Fruit fly (Drosophila melanogaster) whole organism, embryonic: ENCODE results near the gene Cyt-b5-r.

Source experiments
- BEAF-32 ChIP-seq: fragments of 200-800 bp; sonication (Bioruptor generic); optimal IDR thresholded peaks from 3 replicates; lab custom pipeline; 2017; ENCODE audit warnings: missing biosample characterization, missing genetic modification characterization, mild to moderate bottlenecking, moderate library complexity, missing genetic modification reagents
- BtbVII ChIP-seq: fragments of 200-800 bp; sonication (Bioruptor generic); optimal IDR thresholded peaks from 3 replicates; lab custom pipeline; 2017; ENCODE audit warnings: missing biosample characterization, mild to moderate bottlenecking, missing genetic modification characterization
- CG10959 ChIP-seq: fragments of 200-800 bp; sonication (Bioruptor generic); IDR thresholded peaks from 2 replicates; pipeline ENCODE4 v1.3.6; 2022; ENCODE audit warnings: missing biosample characterization, missing genetic modification characterization
- CG12104 ChIP-seq: fragments of 200-800 bp; sonication (Bioruptor generic); optimal IDR thresholded peaks from 3 replicates; lab custom pipeline; 2016; ENCODE audit warnings: missing biosample characterization, missing genetic modification characterization
- CG12769 ChIP-seq: fragments of 200-800 bp; sonication (Bioruptor generic); optimal IDR thresholded peaks from 2 replicates; lab custom pipeline; 2019; ENCODE audit warnings: missing biosample characterization, mild to moderate bottlenecking, missing genetic modification characterization, moderate library complexity
- CG14014 ChIP-seq: fragments of 200-800 bp; sonication (Bioruptor generic); IDR thresholded peaks from 2 replicates; pipeline ENCODE4 v1.3.6; 2022; ENCODE audit warnings: missing biosample characterization, missing genetic modification characterization
- CG17912 ChIP-seq: fragments of 200-800 bp; sonication (Bioruptor generic); optimal IDR thresholded peaks from 2 replicates; lab custom pipeline; 2018; ENCODE audit warnings: missing biosample characterization, mild to moderate bottlenecking, missing genetic modification characterization
- CG18262 ChIP-seq: fragments of 200-800 bp; optimal IDR thresholded peaks from 3 replicates; lab custom pipeline; 2019; ENCODE audit warnings: missing biosample characterization, mild to moderate bottlenecking, missing genetic modification characterization, moderate library complexity
- CG2129 ChIP-seq: fragments of 200-800 bp; sonication (Bioruptor generic); IDR thresholded peaks from 2 replicates; pipeline ENCODE4 v1.3.6; 2022; ENCODE audit warnings: missing biosample characterization, missing genetic modification characterization; ENCODE audit not compliant: partially characterized antibody
- CG3163 ChIP-seq: fragments of 200-800 bp; sonication (Bioruptor generic); optimal IDR thresholded peaks from 3 replicates; lab custom pipeline; 2016; ENCODE audit warnings: missing biosample characterization, missing genetic modification characterization
- CG34224 ChIP-seq: fragments of 200-800 bp; sonication (Bioruptor generic); IDR thresholded peaks from 3 replicates; pipeline ENCODE4 v1.3.6; 2022; ENCODE audit warnings: missing biosample characterization, missing genetic modification characterization; ENCODE audit not compliant: partially characterized antibody
- CG4854 ChIP-seq: fragments of 200-800 bp; sonication (Bioruptor generic); optimal IDR thresholded peaks from 2 replicates; lab custom pipeline; 2016; ENCODE audit warnings: missing biosample characterization, missing genetic modification characterization, inconsistent platforms
- Eip74EF ChIP-seq, 2 experiments: fragments of 200-800 bp in 1 of 2; fragments of >200 bp in 1 of 2; sonication (Bioruptor generic) in 1 of 2; optimal IDR thresholded peaks; 2 replicates each; lab custom pipeline; 2017 to 2019; ENCODE audit warnings: missing biosample characterization in 2 of 2, missing genetic modification characterization in 2 of 2, mild to moderate bottlenecking in 1 of 2, moderate library complexity in 1 of 2
- Ets65A ChIP-seq: fragments of 200-800 bp; sonication (Bioruptor generic); peaks from one replicate; lab custom pipeline; 2016; ENCODE audit warnings: missing biosample characterization, missing genetic modification characterization
- H2.0 ChIP-seq: fragments of 200-800 bp; sonication (Bioruptor generic); IDR thresholded peaks from 2 replicates; pipeline ENCODE4 v1.3.6; 2022; ENCODE audit warnings: missing biosample characterization, missing genetic modification characterization
- Hr78 ChIP-seq, 2 experiments: fragments of 200-800 bp in 1 of 2; fragments of >200 bp in 1 of 2; sonication (Bioruptor generic) in 1 of 2; optimal IDR thresholded peaks; 2 replicates each; lab custom pipeline; 2017 to 2019; ENCODE audit warnings: missing biosample characterization in 2 of 2, missing genetic modification characterization in 2 of 2, mild to moderate bottlenecking in 1 of 2, moderate library complexity in 1 of 2
- Mad ChIP-seq: fragments of 200-800 bp; sonication (Bioruptor generic); optimal IDR thresholded peaks from 2 replicates; lab custom pipeline; 2016; ENCODE audit warnings: missing biosample characterization, missing genetic modification characterization
- Med ChIP-seq: fragments of 200-800 bp; sonication (Bioruptor generic); peaks from one replicate; lab custom pipeline; 2016; ENCODE audit warnings: missing biosample characterization, missing genetic modification characterization, mild to moderate bottlenecking, inconsistent platforms, moderate library complexity
- Meics ChIP-seq: fragments of 200-800 bp; sonication (Bioruptor generic); optimal IDR thresholded peaks from 2 replicates; lab custom pipeline; 2017; ENCODE audit warnings: missing biosample characterization, mild to moderate bottlenecking, missing genetic modification characterization
- Mes4 ChIP-seq: fragments of 200-800 bp; sonication (Bioruptor generic); optimal IDR thresholded peaks from 2 replicates; lab custom pipeline; 2016; ENCODE audit warnings: missing biosample characterization, missing genetic modification characterization
- Oli ChIP-seq: fragments of 200-800 bp; sonication (Bioruptor generic); optimal IDR thresholded peaks from 2 replicates; lab custom pipeline; 2018; ENCODE audit warnings: missing biosample characterization, mild to moderate bottlenecking, missing genetic modification characterization, moderate library complexity
- Rfx ChIP-seq: fragments of 200-800 bp; sonication (Bioruptor generic); IDR thresholded peaks from 2 replicates; pipeline ENCODE4 v1.3.6; 2022; ENCODE audit warnings: missing biosample characterization, missing genetic modification characterization
- Stat92E ChIP-seq, 3 experiments: fragments of >200 bp in 2 of 3; fragments of 200-800 bp in 1 of 3; sonication (Bioruptor generic) in 1 of 3; optimal IDR thresholded peaks; 2 replicates each; lab custom pipeline; 2017 to 2019; ENCODE audit warnings: missing biosample characterization in 3 of 3, missing genetic modification characterization in 3 of 3, mild to moderate bottlenecking in 1 of 3, moderate library complexity in 1 of 3
- Trl ChIP-seq, 3 experiments: fragments of >200 bp in 2 of 3; fragments of 200-800 bp in 1 of 3; sonication (Bioruptor generic) in 1 of 3; optimal IDR thresholded peaks; 2 replicates in 1 of 3; 3 replicates in 2 of 3; lab custom pipeline; 2016 to 2017; ENCODE audit warnings: missing biosample characterization in 1 of 3, missing genetic modification characterization in 1 of 3
- bsh ChIP-seq, 2 experiments: fragments of 200-800 bp; sonication (Bioruptor generic); optimal IDR thresholded peaks; 2 replicates each; lab custom pipeline; 2017 to 2018; ENCODE audit warnings: mild to moderate bottlenecking in 2 of 2, missing biosample characterization in 2 of 2, missing genetic modification characterization in 2 of 2, moderate library complexity in 1 of 2
- cad ChIP-seq: fragments of >200 bp; optimal IDR thresholded peaks from 2 replicates; lab custom pipeline; 2017; ENCODE audit warnings: missing biosample characterization, missing genetic modification characterization
- caup ChIP-seq: fragments of 200-800 bp; sonication (Bioruptor generic); optimal IDR thresholded peaks from 3 replicates; lab custom pipeline; 2017; ENCODE audit warnings: missing biosample characterization, mild to moderate bottlenecking, missing genetic modification characterization, moderate library complexity; ENCODE audit not compliant: severe bottlenecking
- chinmo ChIP-seq: fragments of 200-800 bp; sonication (Bioruptor generic); IDR thresholded peaks from 4 replicates; pipeline ENCODE4 v1.3.6; 2022; ENCODE audit warnings: missing biosample characterization, missing genetic modification characterization; ENCODE audit not compliant: partially characterized antibody
- ci ChIP-seq: fragments of 200-800 bp; sonication (Bioruptor generic); IDR thresholded peaks from 3 replicates; pipeline ENCODE4 v1.3.6; 2022; ENCODE audit warnings: missing biosample characterization, missing genetic modification characterization
- corto ChIP-seq: fragments of 200-800 bp; sonication (Bioruptor generic); optimal IDR thresholded peaks from 2 replicates; lab custom pipeline; 2016; ENCODE audit warnings: missing biosample characterization, mild to moderate bottlenecking, missing genetic modification characterization, moderate library complexity
- crol ChIP-seq: fragments of 200-800 bp; sonication (Bioruptor generic); IDR thresholded peaks from 2 replicates; pipeline ENCODE4 v1.3.6; 2022; ENCODE audit warnings: missing biosample characterization, missing genetic modification characterization
- exex ChIP-seq: fragments of 200-800 bp; sonication (Bioruptor generic); optimal IDR thresholded peaks from 4 replicates; lab custom pipeline; 2018; ENCODE audit warnings: missing biosample characterization, mild to moderate bottlenecking, missing genetic modification characterization, moderate library complexity
- jigr1 ChIP-seq: fragments of 200-800 bp; sonication (Bioruptor generic); IDR thresholded peaks from 3 replicates; pipeline ENCODE4 v1.3.6; 2022; ENCODE audit warnings: missing biosample characterization, missing genetic modification characterization
- kni ChIP-seq: fragments of 200-800 bp; sonication (Bioruptor generic); optimal IDR thresholded peaks from 3 replicates; lab custom pipeline; 2017; ENCODE audit warnings: mild to moderate bottlenecking, missing biosample characterization, missing genetic modification reagents, missing genetic modification characterization
- knrl ChIP-seq: fragments of 200-800 bp; sonication (Bioruptor generic); IDR thresholded peaks from 3 replicates; pipeline ENCODE4 v1.3.6; 2022; ENCODE audit warnings: missing biosample characterization, missing genetic modification characterization; ENCODE audit not compliant: partially characterized antibody
- lilli ChIP-seq: fragments of 200-800 bp; sonication (Bioruptor generic); optimal IDR thresholded peaks from 3 replicates; lab custom pipeline; 2016; ENCODE audit warnings: missing biosample characterization, missing genetic modification characterization
- luna ChIP-seq: fragments of 200-800 bp; sonication (Bioruptor generic); optimal IDR thresholded peaks from 2 replicates; lab custom pipeline; 2016; ENCODE audit warnings: missing biosample characterization, missing genetic modification characterization
- mirr ChIP-seq: fragments of 200-800 bp; sonication (Bioruptor generic); optimal IDR thresholded peaks from 3 replicates; lab custom pipeline; 2018; ENCODE audit warnings: missing biosample characterization, mild to moderate bottlenecking, missing genetic modification characterization
- otp ChIP-seq: fragments of 200-800 bp; sonication (Bioruptor generic); IDR thresholded peaks from 3 replicates; pipeline ENCODE4, ENCODE4 v1.3.6; 2022; ENCODE audit warnings: missing biosample characterization, missing genetic modification characterization
- p53 ChIP-seq: fragments of 200-800 bp; sonication (Bioruptor generic); optimal IDR thresholded peaks from 2 replicates; lab custom pipeline; 2016; ENCODE audit warnings: missing biosample characterization, missing genetic modification characterization
- pan ChIP-seq, 4 experiments: fragments of >200 bp in 3 of 4; fragments of 200-800 bp in 1 of 4; sonication (Bioruptor generic) in 1 of 4; optimal IDR thresholded peaks in 3 of 4; IDR thresholded peaks in 1 of 4; 2 replicates each; pipeline versions ENCODE4 v1.3.6 to Lab custom; 2017 to 2022; ENCODE audit warnings: missing biosample characterization in 2 of 4, missing genetic modification characterization in 2 of 4, mixed read lengths in 1 of 4
- pum ChIP-seq: fragments of 200-800 bp; sonication (Bioruptor generic); optimal IDR thresholded peaks from 2 replicates; lab custom pipeline; 2016; ENCODE audit warnings: missing biosample characterization, missing genetic modification characterization
- sens-2 ChIP-seq: fragments of 200-800 bp; sonication (Bioruptor generic); IDR thresholded peaks from 2 replicates; pipeline ENCODE4 v1.3.6; 2022; ENCODE audit warnings: missing biosample characterization, missing genetic modification characterization
- sug ChIP-seq: fragments of 200-800 bp; optimal IDR thresholded peaks from 2 replicates; lab custom pipeline; 2019; ENCODE audit warnings: missing biosample characterization, mild to moderate bottlenecking, missing genetic modification characterization, moderate library complexity
- tll ChIP-seq, 2 experiments: fragments of 200-800 bp in 1 of 2; fragments of >200 bp in 1 of 2; sonication (Bioruptor generic) in 1 of 2; optimal IDR thresholded peaks; 2 replicates each; lab custom pipeline; 2017 to 2019; ENCODE audit warnings: missing biosample characterization in 2 of 2, missing genetic modification characterization in 2 of 2, mild to moderate bottlenecking in 1 of 2, moderate library complexity in 1 of 2
- vvl ChIP-seq: fragments of 200-800 bp; sonication (Bioruptor generic); IDR thresholded peaks from 2 replicates; pipeline ENCODE4 v1.3.6; 2022; ENCODE audit warnings: missing biosample characterization, missing genetic modification characterization

The Cyt-b5-r gene

DNA sequence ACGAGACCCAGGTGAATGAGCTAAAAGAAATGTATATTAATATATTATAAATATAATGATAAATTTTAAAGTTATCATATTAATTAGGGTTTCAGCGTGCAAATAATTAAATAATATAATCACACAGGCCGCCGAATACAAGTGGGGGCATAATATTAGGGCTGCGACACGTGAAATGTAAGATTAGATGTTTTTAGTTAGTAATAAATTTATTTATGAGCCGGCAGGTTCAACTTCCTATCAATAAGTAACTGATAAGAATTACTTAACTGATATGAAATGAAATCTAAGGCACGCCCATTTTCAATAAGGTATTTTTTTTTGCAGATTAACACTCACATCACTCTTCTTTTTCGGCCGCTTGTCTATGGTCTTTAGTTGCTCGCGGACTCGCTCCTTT is 641 bp downstream of the Cyt-b5-r start (continued):
- TF ChIP-seq exex (tag; lab: Kevin White, UChicago) (peak; percentile 78), CG18262 (tag; lab: Kevin White, UChicago) (no peak), CG2129 (GFP tag; lab: Robert Waterston, UW) (no peak), sug (tag; lab: Kevin White, UChicago) (peak; percentile 80), CG12104 (no peak), otp (GFP tag; lab: Robert Waterston, UW) (no peak), pan (optimal IDR thresholded peaks at IDR 0.05; lab: Kevin White, UChicago) (no peak), pan (GFP tag; optimal IDR thresholded peaks at IDR 0.05 in 1 of 2, IDR thresholded peaks at IDR 0.05 in 1 of 2) (no peak), kni (GFP tag; lab: Kevin White, UChicago) (no peak), mirr (GFP tag; lab: Kevin White, UChicago) (peak; percentile 68), CG17912 (GFP tag; lab: Kevin White, UChicago) (no peak), Mad (GFP tag; lab: Kevin White, UChicago) (no peak), BtbVII (GFP tag; lab: Kevin White, UChicago) (no peak), CG34224 (GFP tag; lab: Robert Waterston, UW) (no peak), bsh (GFP tag; optimal IDR thresholded peaks at IDR 0.05; lab: Kevin White, UChicago) (no peak), pum (GFP tag; lab: Kevin White, UChicago) (no peak), CG3163 (GFP tag; lab: Kevin White, UChicago) (no peak), sens-2 (GFP tag; lab: Robert Waterston, UW) (no peak), Stat92E (GFP tag; optimal IDR thresholded peaks at IDR 0.05; lab: Kevin White, UChicago) (no peak), Meics (GFP tag; lab: Kevin White, UChicago) (no peak), lilli (GFP tag; lab: Kevin White, UChicago) (no peak)

DNA sequence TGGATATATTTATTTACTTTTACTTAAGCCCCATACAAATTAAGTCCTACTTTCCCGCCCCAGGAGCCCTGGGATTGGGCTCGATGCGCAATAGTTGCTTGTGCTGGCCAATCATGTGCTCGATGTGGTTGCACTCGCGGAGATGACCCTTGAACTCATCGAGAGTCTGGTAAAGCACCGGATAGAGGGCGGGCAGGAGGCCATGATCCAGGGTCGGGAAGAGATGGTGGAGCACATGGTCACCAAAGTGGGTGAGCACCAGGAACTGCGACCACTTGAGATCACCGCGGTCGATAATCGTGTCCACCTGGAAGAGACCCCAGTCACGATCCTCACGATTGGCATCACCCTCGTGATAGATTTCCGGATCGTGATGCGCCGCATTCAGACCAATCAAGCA is 1.6 kb downstream of the Cyt-b5-r start:
- peak in 1 of 2 experiments; percentile 67 for TF ChIP-seq Hr78 (GFP tag; optimal IDR thresholded peaks at IDR 0.05; lab: Kevin White, UChicago)
- 0 out of 2 replicates have a peak, but pooled peaks have one; percentile 7 for TF ChIP-seq Rfx (GFP tag; lab: Robert Waterston, UW)
- no peak for TF ChIP-seq BEAF-32 (GFP tag; lab: Kevin White, UChicago)
- TF ChIP-seq CG12769 (tag; lab: Kevin White, UChicago): peak; percentile 82
- no peak for TF ChIP-seq caup
- no peak for TF ChIP-seq chinmo (GFP tag; lab: Robert Waterston, UW)
- TF ChIP-seq CG10959 (GFP tag; lab: Robert Waterston, UW): 0 out of 2 replicates have a peak, but pooled peaks have one; percentile 18
- TF ChIP-seq jigr1 (GFP tag; lab: Robert Waterston, UW): no peak
- TF ChIP-seq CG14014 (GFP tag; lab: Robert Waterston, UW): 0 out of 2 replicates have a peak, but pooled peaks have one; percentile 7

DNA sequence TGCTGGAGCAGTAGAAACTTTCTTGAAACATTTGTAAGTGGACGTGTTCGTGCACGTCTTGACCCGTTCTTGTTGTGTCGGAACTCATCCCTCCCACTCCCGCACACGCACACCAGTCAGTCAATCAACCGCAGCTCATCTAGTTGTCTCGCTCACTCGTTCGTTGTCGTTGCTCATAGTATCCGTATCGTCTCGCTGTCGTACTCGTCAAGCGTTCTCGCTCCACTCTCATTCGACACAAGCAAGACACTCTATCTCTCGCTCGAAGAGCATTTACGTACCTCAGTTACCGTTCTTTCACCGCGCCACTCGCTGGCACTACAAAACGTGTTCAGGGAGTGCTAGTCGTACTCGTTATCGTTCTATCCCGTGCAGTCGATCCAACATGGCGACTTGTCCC is 3.0 kb downstream of the Cyt-b5-r start:
- peak; percentile 98 for TF ChIP-seq p53
- TF ChIP-seq Eip74EF (GFP tag; optimal IDR thresholded peaks at IDR 0.05; lab: Kevin White, UChicago): no peak
- no peak for TF ChIP-seq corto (GFP tag; lab: Kevin White, UChicago)
- peak; percentile 10 for TF ChIP-seq Med
- TF ChIP-seq Mes4 (GFP tag; lab: Kevin White, UChicago): no peak
- no peak for TF ChIP-seq Oli (tag; lab: Kevin White, UChicago)
- no peak for TF ChIP-seq H2.0 (GFP tag; lab: Robert Waterston, UW)
- TF ChIP-seq ci (GFP tag; lab: Robert Waterston, UW): 0 out of 3 replicates have a peak, but pooled peaks have one; percentile 19
- TF ChIP-seq sug (tag; lab: Kevin White, UChicago): no peak
- no peak for TF ChIP-seq crol (GFP tag; lab: Robert Waterston, UW)
- 0 out of 3 replicates have a peak, but pooled peaks have one; percentile 19 for TF ChIP-seq knrl (GFP tag; lab: Robert Waterston, UW)
- TF ChIP-seq CG4854 (GFP tag; lab: Kevin White, UChicago): no peak
- TF ChIP-seq Ets65A (GFP tag; lab: Kevin White, UChicago): peak; percentile 66
- TF ChIP-seq luna: no peak
- no peak for TF ChIP-seq Trl (optimal IDR thresholded peaks at IDR 0.05; lab: Kevin White, UChicago)
- no peak for TF ChIP-seq Trl (GFP tag; optimal IDR thresholded peaks at IDR 0.05; lab: Kevin White, UChicago)
- TF ChIP-seq cad (GFP tag; lab: Kevin White, UChicago): no peak
- TF ChIP-seq vvl (GFP tag; lab: Robert Waterston, UW): no peak
- TF ChIP-seq tll (GFP tag; optimal IDR thresholded peaks at IDR 0.05; lab: Kevin White, UChicago): no peak
